Worm (Caenorhabditis elegans): ENCODE results near the gene R07E5.4.

Gene R07E5.4

DNA sequence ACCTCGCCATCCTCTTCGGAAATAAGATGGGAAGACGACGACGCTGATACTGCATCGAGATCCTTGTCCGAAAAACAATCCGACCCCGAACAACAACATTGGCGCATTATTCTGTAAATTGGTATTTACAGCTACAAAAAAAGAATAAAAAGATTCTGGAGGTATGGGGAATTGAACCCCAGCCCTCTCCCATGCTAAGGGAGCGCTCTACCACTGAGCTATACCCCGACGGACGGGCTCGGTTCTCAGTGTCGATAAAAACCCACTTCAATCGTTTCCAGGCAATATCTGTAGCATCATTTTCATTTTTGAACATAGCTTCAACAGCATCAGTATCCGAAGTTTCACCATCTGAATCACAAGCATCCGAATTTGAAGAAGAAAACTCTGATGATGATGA, 34.2 kb downstream of the R07E5.4 start (continued):
- no peak for TF ChIP-seq nhr-10 (tag; optimal IDR thresholded peaks at IDR 0.05)
- no peak for TF ChIP-seq ceh-28 (tag; optimal IDR thresholded peaks at IDR 0.05)
- no peak for TF ChIP-seq zag-1 (tag; optimal IDR thresholded peaks at IDR 0.05)
- TF ChIP-seq lin-39 (tag; optimal IDR thresholded peaks at IDR 0.05), result no peak
- TF ChIP-seq ceh-20 (GFP tag; IDR thresholded peaks at IDR 0.05), result no peak
- peak; percentile 1 for TF ChIP-seq nhr-48 (tag; optimal IDR thresholded peaks at IDR 0.05)
- no peak for TF ChIP-seq ama-1 (optimal IDR thresholded peaks at IDR 0.05)
- 0 out of 2 replicates have a peak, but pooled peaks have one; percentile 58 for TF ChIP-seq D1046.2 (GFP tag; IDR thresholded peaks at IDR 0.05)
- no peak for TF ChIP-seq Y48G9A.11 (GFP tag; IDR thresholded peaks at IDR 0.05)
- TF ChIP-seq mdt-29 (GFP tag; IDR thresholded peaks at IDR 0.05), result no peak
- peak; percentile 63 for TF ChIP-seq aha-1 (tag)
- no peak for TF ChIP-seq nhr-41 (GFP tag; IDR thresholded peaks at IDR 0.05)
- 0 out of 4 replicates have a peak, but pooled peaks of 1 of the 2 experiments have one; percentile 51 for TF ChIP-seq madf-5 (GFP tag; IDR thresholded peaks at IDR 0.05)
- TF ChIP-seq ceh-32 (tag; optimal IDR thresholded peaks at IDR 0.05; ENCODE audit: poor library complexity), result no peak
- no peak for TF ChIP-seq nhr-77 (tag; optimal IDR thresholded peaks at IDR 0.05)
- TF ChIP-seq jun-1 (tag; optimal IDR thresholded peaks at IDR 0.05), result no peak
- TF ChIP-seq hlh-11 (tag; optimal IDR thresholded peaks at IDR 0.05), result peak; percentile 10
- TF ChIP-seq mxl-3 (GFP tag; optimal IDR thresholded peaks at IDR 0.05), result no peak
- no peak for TF ChIP-seq R02D3.7 (tag; optimal IDR thresholded peaks at IDR 0.05)
- TF ChIP-seq dve-1 (tag; optimal IDR thresholded peaks at IDR 0.05; ENCODE audit: insufficient read depth), result no peak
- TF ChIP-seq set-16 (GFP tag; IDR thresholded peaks at IDR 0.05), result no peak
- peak; percentile 75 for TF ChIP-seq vab-7 (GFP tag; IDR thresholded peaks at IDR 0.05)
- TF ChIP-seq ces-1 (GFP tag; optimal IDR thresholded peaks at IDR 0.05), result no peak
- TF ChIP-seq hmg-1.1 (GFP tag; IDR thresholded peaks at IDR 0.05), result no peak; the same call in 1 of the 2 replicates
- no peak for TF ChIP-seq lsy-2 (tag; optimal IDR thresholded peaks at IDR 0.05)
- 0 out of 2 replicates have a peak, but pooled peaks have one; percentile 25 for TF ChIP-seq madf-9 (GFP tag; conservative IDR thresholded peaks at IDR 0.05)
- TF ChIP-seq nhr-28 (tag; optimal IDR thresholded peaks at IDR 0.05), result no peak
- TF ChIP-seq nhr-111 (GFP tag; optimal IDR thresholded peaks at IDR 0.05), result no peak
- no peak for TF ChIP-seq ZK546.5 (tag; optimal IDR thresholded peaks at IDR 0.05)
- TF ChIP-seq ceh-82 (tag; optimal IDR thresholded peaks at IDR 0.05), result no peak
- no peak for TF ChIP-seq lir-3 (tag; optimal IDR thresholded peaks at IDR 0.05)
- peak; percentile 78; the same call in 1 of the 2 replicates for TF ChIP-seq pha-4 (GFP tag; IDR thresholded peaks at IDR 0.05)
- TF ChIP-seq pha-4 (tag; optimal IDR thresholded peaks at IDR 0.05), result no peak
- no peak for TF ChIP-seq gei-8 (GFP tag; optimal IDR thresholded peaks at IDR 0.05)
- no peak for TF ChIP-seq cey-2 (tag; optimal IDR thresholded peaks at IDR 0.05; ENCODE audit: borderline replicate concordance, insufficient read depth)
- TF ChIP-seq mxl-2 (GFP tag; conservative IDR thresholded peaks at IDR 0.05), result no peak
- TF ChIP-seq ceh-62 (tag; optimal IDR thresholded peaks at IDR 0.05), result no peak
- TF ChIP-seq lin-38 (GFP tag; IDR thresholded peaks at IDR 0.05), result peak; percentile 64
- TF ChIP-seq hlh-30 (tag; optimal IDR thresholded peaks at IDR 0.05; ENCODE audit: insufficient read depth), result no peak
- peak in 1 of 2 experiments; percentile 43 for TF ChIP-seq unc-62 (GFP tag; optimal IDR thresholded peaks at IDR 0.05 in 1 of 2)
- TF ChIP-seq unc-62 (tag; optimal IDR thresholded peaks at IDR 0.05), result no peak
- TF ChIP-seq skn-1 (tag; optimal IDR thresholded peaks at IDR 0.05), result no peak
- TF ChIP-seq lin-29 (GFP tag; IDR thresholded peaks at IDR 0.05), result no peak
- TF ChIP-seq mdl-1 (tag; optimal IDR thresholded peaks at IDR 0.05), result no peak
- TF ChIP-seq ceh-44 (GFP tag; IDR thresholded peaks at IDR 0.05), result no peak
- TF ChIP-seq F10B5.3 (tag; optimal IDR thresholded peaks at IDR 0.05), result no peak
- TF ChIP-seq mes-2 (tag; optimal IDR thresholded peaks at IDR 0.05; ENCODE audit: poor library complexity, severe bottlenecking), result peak; percentile 52
- peak; percentile 59 for TF ChIP-seq T26A8.4 (GFP tag; IDR thresholded peaks at IDR 0.05)
- no peak for TF ChIP-seq egl-27 (tag; optimal IDR thresholded peaks at IDR 0.05)
- TF ChIP-seq unc-39 (tag; optimal IDR thresholded peaks at IDR 0.05), result no peak
- no peak for TF ChIP-seq tag-97 (GFP tag; IDR thresholded peaks at IDR 0.05)
- TF ChIP-seq saeg-2 (GFP tag; IDR thresholded peaks at IDR 0.05), result no peak
